Worm (Caenorhabditis elegans) whole organism, L1 larva: ENCODE results near the gene srh-149.
A peak's percentile ranks its signal among the peaks of the same experiment; 100 is the strongest.

Source experiments
- C16A3.4 ChIP-seq: fragments of 150-350 bp; optimal IDR thresholded peaks from 2 replicates; lab custom pipeline; 2014; ENCODE audit warnings: missing biosample characterization, missing genetic modification characterization
- C34B4.2 ChIP-seq: sonication (generic microtip); optimal IDR thresholded peaks from 2 replicates; lab custom pipeline; 2017; ENCODE audit warnings: mild to moderate bottlenecking, missing genetic modification characterization, missing compliant biosample characterization
- F16B12.6 ChIP-seq: fragments of 150-350 bp; optimal IDR thresholded peaks from 2 replicates; lab custom pipeline; 2014; ENCODE audit warnings: missing biosample characterization, missing genetic modification characterization
- Y116A8C.19 ChIP-seq: sonication (generic microtip); optimal IDR thresholded peaks from 2 replicates; lab custom pipeline; 2016; ENCODE audit warnings: missing compliant biosample characterization, missing genetic modification characterization, borderline replicate concordance
- aha-1 ChIP-seq: fragments of 150-350 bp; optimal IDR thresholded peaks from 2 replicates; lab custom pipeline; 2014; ENCODE audit warnings: missing biosample characterization, missing genetic modification characterization
- alr-1 ChIP-seq: fragments of 200-800 bp; sonication (Bioruptor generic); optimal IDR thresholded peaks from 2 replicates; lab custom pipeline; 2018; ENCODE audit warnings: borderline replicate concordance, mild to moderate bottlenecking, missing genetic modification characterization, missing compliant biosample characterization
- ama-1 ChIP-seq: fragments of 150-350 bp; optimal IDR thresholded peaks from 2 replicates; lab custom pipeline; 2014
- blmp-1 ChIP-seq: fragments of 150-350 bp; optimal IDR thresholded peaks from 2 replicates; lab custom pipeline; 2014; ENCODE audit warnings: missing biosample characterization, missing genetic modification characterization
- ceh-8 ChIP-seq: fragments of 200-800 bp; sonication (Bioruptor generic); optimal IDR thresholded peaks from 2 replicates; lab custom pipeline; 2018; ENCODE audit warnings: mild to moderate bottlenecking, missing genetic modification characterization, moderate library complexity, missing compliant biosample characterization
- ceh-82 ChIP-seq, 3 experiments: fragments of 150-350 bp in 1 of 3; sonication (generic microtip) in 2 of 3; optimal IDR thresholded peaks; 2 replicates each; lab custom pipeline; 2014 to 2017; ENCODE audit warnings: missing biosample characterization in 3 of 3, missing genetic modification characterization in 3 of 3
- efl-1 ChIP-seq, 4 experiments: fragments of 150-350 bp; optimal IDR thresholded peaks in 3 of 4; peaks in 1 of 4; 1 replicate in 1 of 4; 2 replicates in 3 of 4; lab custom pipeline; 2014; ENCODE audit warnings: missing biosample characterization in 2 of 4, missing genetic modification characterization in 2 of 4, missing genetic modification reagents in 2 of 4
- egl-27 ChIP-seq, 2 experiments: fragments of 150-350 bp in 1 of 2; sonication (generic microtip); optimal IDR thresholded peaks; 3 replicates each; lab custom pipeline; 2017 to 2018; ENCODE audit warnings: missing biosample characterization in 2 of 2, missing genetic modification characterization in 2 of 2, missing genetic modification reagents in 2 of 2
- elt-2 ChIP-seq: sonication (generic microtip); optimal IDR thresholded peaks from 2 replicates; lab custom pipeline; 2016; ENCODE audit warnings: missing genetic modification characterization, mild to moderate bottlenecking, inconsistent platforms, missing compliant biosample characterization, missing genetic modification reagents
- elt-3 ChIP-seq, 6 experiments: fragments of 150-350 bp in 1 of 6; sonication (generic microtip); optimal IDR thresholded peaks; 2 replicates each; lab custom pipeline; 2017 to 2018; ENCODE audit warnings: missing biosample characterization in 6 of 6, missing genetic modification characterization in 6 of 6, inconsistent platforms in 1 of 6
- fkh-10 ChIP-seq: sonication (generic microtip); optimal IDR thresholded peaks from 2 replicates; lab custom pipeline; 2017; ENCODE audit warnings: missing biosample characterization, missing genetic modification reagents, missing genetic modification characterization
- fkh-8 ChIP-seq: sonication (generic microtip); optimal IDR thresholded peaks from 2 replicates; lab custom pipeline; 2016; ENCODE audit warnings: mild to moderate bottlenecking, missing genetic modification characterization, missing compliant biosample characterization
- fos-1 ChIP-seq: fragments of 150-350 bp; optimal IDR thresholded peaks from 2 replicates; lab custom pipeline; 2014; ENCODE audit warnings: missing biosample characterization, missing genetic modification characterization
- grh-1 ChIP-seq: fragments of 200-800 bp; sonication (Bioruptor generic); IDR thresholded peaks from 2 replicates; pipeline ENCODE4 v1.3.6; 2022; ENCODE audit warnings: missing genetic modification reagents, missing genetic modification characterization, missing compliant biosample characterization
- hlh-17 ChIP-seq: fragments of 200-800 bp; sonication (Bioruptor generic); optimal IDR thresholded peaks from 2 replicates; lab custom pipeline; 2018; ENCODE audit warnings: missing genetic modification characterization, mild to moderate bottlenecking, missing compliant biosample characterization, moderate library complexity, borderline replicate concordance
- isw-1 ChIP-seq: fragments of 200-800 bp; sonication (Bioruptor generic); IDR thresholded peaks from 2 replicates; pipeline ENCODE4 v1.3.6; 2022; ENCODE audit warnings: missing genetic modification characterization, missing compliant biosample characterization
- lin-14 ChIP-seq: fragments of 200-800 bp; sonication (Bioruptor generic); optimal IDR thresholded peaks from 2 replicates; lab custom pipeline; 2018; ENCODE audit warnings: mild to moderate bottlenecking, missing genetic modification characterization, moderate library complexity, missing compliant biosample characterization
- lin-15B ChIP-seq: fragments of 150-350 bp; sonication (generic microtip); optimal IDR thresholded peaks from 3 replicates; lab custom pipeline; 2014; ENCODE audit warnings: missing biosample characterization, missing genetic modification characterization
- lin-35 ChIP-seq, 2 experiments: fragments of 150-350 bp; optimal IDR thresholded peaks; 2 replicates each; lab custom pipeline; 2014; ENCODE audit warnings: missing biosample characterization in 2 of 2, missing genetic modification characterization in 2 of 2, missing genetic modification reagents in 2 of 2
- lin-39 ChIP-seq: fragments of 150-350 bp; optimal IDR thresholded peaks from 2 replicates; lab custom pipeline; 2014; ENCODE audit warnings: missing biosample characterization, missing genetic modification reagents, missing genetic modification characterization
- lir-3 ChIP-seq: sonication (generic microtip); optimal IDR thresholded peaks from 2 replicates; lab custom pipeline; 2016; ENCODE audit warnings: mild to moderate bottlenecking, missing genetic modification characterization, moderate library complexity, missing compliant biosample characterization; ENCODE audit not compliant: poor library complexity
- lsy-2 ChIP-seq, 2 experiments: fragments of 150-350 bp; optimal IDR thresholded peaks; 2 replicates each; lab custom pipeline; 2014; ENCODE audit warnings: missing biosample characterization in 2 of 2, missing genetic modification characterization in 2 of 2
- mdl-1 ChIP-seq, 2 experiments: fragments of 150-350 bp; optimal IDR thresholded peaks; 2 replicates each; lab custom pipeline; 2014 to 2017; ENCODE audit warnings: missing biosample characterization in 2 of 2, missing genetic modification characterization in 2 of 2, inconsistent platforms in 1 of 2
- mep-1 ChIP-seq: fragments of 150-350 bp; optimal IDR thresholded peaks from 2 replicates; lab custom pipeline; 2014; ENCODE audit warnings: missing biosample characterization, missing genetic modification characterization
- nhr-11 ChIP-seq: fragments of 150-350 bp; optimal IDR thresholded peaks from 2 replicates; lab custom pipeline; 2014; ENCODE audit warnings: missing biosample characterization, missing genetic modification characterization
- nhr-12 ChIP-seq: sonication (generic microtip); optimal IDR thresholded peaks from 2 replicates; lab custom pipeline; 2017; ENCODE audit warnings: missing biosample characterization, missing genetic modification characterization
- nhr-19 ChIP-seq: fragments of 200-800 bp; sonication (Bioruptor generic); conservative IDR thresholded peaks from 2 replicates; pipeline ENCODE4 v1.3.6; 2022; ENCODE audit warnings: missing genetic modification characterization, missing compliant biosample characterization
- nhr-28 ChIP-seq: fragments of 150-350 bp; optimal IDR thresholded peaks from 2 replicates; lab custom pipeline; 2014; ENCODE audit warnings: missing biosample characterization, missing genetic modification characterization
- nhr-47 ChIP-seq: sonication (generic microtip); optimal IDR thresholded peaks from 2 replicates; lab custom pipeline; 2016; ENCODE audit warnings: mild to moderate bottlenecking, missing genetic modification characterization, moderate library complexity, missing compliant biosample characterization
- nhr-71 ChIP-seq: sonication (generic microtip); optimal IDR thresholded peaks from 2 replicates; lab custom pipeline; 2016; ENCODE audit warnings: mild to moderate bottlenecking, missing genetic modification characterization, moderate library complexity, missing compliant biosample characterization
- nhr-90 ChIP-seq: sonication (generic microtip); optimal IDR thresholded peaks from 2 replicates; lab custom pipeline; 2016; ENCODE audit warnings: mild to moderate bottlenecking, missing genetic modification characterization, missing compliant biosample characterization; ENCODE audit not compliant: poor library complexity
- pax-3 ChIP-seq: fragments of 200-800 bp; sonication (Bioruptor generic); optimal IDR thresholded peaks from 2 replicates; lab custom pipeline; 2018; ENCODE audit warnings: mild to moderate bottlenecking, missing genetic modification characterization, moderate library complexity, missing compliant biosample characterization
- pqm-1 ChIP-seq: sonication (generic microtip); optimal IDR thresholded peaks from 3 replicates; lab custom pipeline; 2017; ENCODE audit warnings: missing biosample characterization, missing genetic modification characterization
- rnt-1 ChIP-seq: sonication (generic microtip); optimal IDR thresholded peaks from 2 replicates; lab custom pipeline; 2016; ENCODE audit warnings: mild to moderate bottlenecking, missing genetic modification characterization, moderate library complexity, missing compliant biosample characterization
- skn-1 ChIP-seq: fragments of 150-350 bp; optimal IDR thresholded peaks from 2 replicates; lab custom pipeline; 2014; ENCODE audit warnings: missing biosample characterization, missing genetic modification characterization
- snpc-4 ChIP-seq: fragments of 150-350 bp; optimal IDR thresholded peaks from 2 replicates; lab custom pipeline; 2014; ENCODE audit warnings: missing biosample characterization, missing genetic modification characterization
- sup-37 ChIP-seq: fragments of 200-800 bp; sonication (Bioruptor generic); optimal IDR thresholded peaks from 2 replicates; lab custom pipeline; 2018; ENCODE audit warnings: mild to moderate bottlenecking, missing genetic modification characterization, missing compliant biosample characterization
- swsn-7 ChIP-seq: sonication (generic microtip); optimal IDR thresholded peaks from 2 replicates; lab custom pipeline; 2016; ENCODE audit warnings: missing genetic modification characterization, missing compliant biosample characterization
- tbx-2 ChIP-seq: sonication (generic microtip); optimal IDR thresholded peaks from 2 replicates; lab custom pipeline; 2016; ENCODE audit warnings: missing genetic modification characterization, missing compliant biosample characterization
- unc-30 ChIP-seq: sonication (generic microtip); optimal IDR thresholded peaks from 2 replicates; lab custom pipeline; 2017; ENCODE audit warnings: missing biosample characterization, missing genetic modification characterization
- unc-98 ChIP-seq: fragments of 200-800 bp; sonication (Bioruptor generic); IDR thresholded peaks from 2 replicates; pipeline ENCODE4 v1.3.6; 2022; ENCODE audit warnings: missing genetic modification characterization, missing compliant biosample characterization
- vab-15 ChIP-seq: sonication (generic microtip); optimal IDR thresholded peaks from 2 replicates; lab custom pipeline; 2017; ENCODE audit warnings: missing genotype, mild to moderate bottlenecking, missing genetic modification characterization, missing compliant biosample characterization
- zag-1 ChIP-seq: fragments of 150-350 bp; optimal IDR thresholded peaks from 2 replicates; lab custom pipeline; 2014; ENCODE audit warnings: missing biosample characterization, missing genetic modification characterization
- zip-4 ChIP-seq: fragments of 200-800 bp; sonication (Bioruptor generic); optimal IDR thresholded peaks from 2 replicates; lab custom pipeline; 2018; ENCODE audit warnings: mild to moderate bottlenecking, missing genetic modification characterization, moderate library complexity, missing compliant biosample characterization
- ztf-11 ChIP-seq, 2 experiments: sonication (generic microtip); optimal IDR thresholded peaks; 2 replicates each; lab custom pipeline; 2016 to 2017; ENCODE audit warnings: missing genetic modification characterization in 2 of 2, missing biosample characterization in 1 of 2, missing compliant biosample characterization in 1 of 2

Gene srh-149

ce11 chrV:15876308-15876707 is 35.3 kb upstream of the srh-149 start, which contains the start of gene nhr-102:
Gene nhr-102, minus strand, starts transcription at chrV:15876408.
- no peak for TF ChIP-seq aha-1 (tag; lab: Kevin White, UChicago)
- no peak for TF ChIP-seq lin-39 (tag; lab: Kevin White, UChicago)

DNA sequence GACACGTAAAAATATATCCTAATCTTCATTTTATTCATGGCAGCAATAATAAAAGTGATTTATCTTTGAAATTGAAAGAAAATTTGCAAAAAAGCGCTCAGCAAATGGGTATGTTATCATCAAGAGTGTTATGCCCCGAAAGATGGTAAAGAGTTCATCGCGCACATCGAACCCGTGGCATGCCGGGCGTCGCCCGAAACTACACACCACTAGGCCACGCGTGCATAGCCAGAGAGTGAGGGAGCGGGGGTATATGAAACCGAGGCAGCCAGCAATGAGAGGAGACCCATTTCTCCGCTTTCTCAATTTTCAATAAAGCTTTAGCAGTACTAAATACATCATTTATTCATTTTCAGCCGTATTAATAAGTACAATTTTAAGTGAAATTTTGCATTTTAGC is 32.8 kb upstream of the srh-149 start:
- TF ChIP-seq ama-1 (no peak), lin-14 (GFP tag; lab: Kevin White, UChicago) (no peak), ceh-82 (tag; optimal IDR thresholded peaks at IDR 0.05; lab: Kevin White, UChicago) (peak; percentile 22 to 85 (median 71)), nhr-28 (no peak), F16B12.6 (tag; lab: Kevin White, UChicago) (no peak), nhr-71 (tag; lab: Kevin White, UChicago) (peak; percentile 76), unc-98 (GFP tag; lab: Robert Waterston, UW) (no peak), isw-1 (GFP tag; lab: Robert Waterston, UW) (peak; percentile 38), mdl-1 (tag; optimal IDR thresholded peaks at IDR 0.05; lab: Kevin White, UChicago) (peak in 1 of 2 experiments; percentile 76), zip-4 (peak; percentile 18), fos-1 (tag; lab: Kevin White, UChicago) (peak; percentile 48), fkh-8 (peak; percentile 86), egl-27 (tag; optimal IDR thresholded peaks at IDR 0.05; lab: Kevin White, UChicago) (no peak), skn-1 (peak; percentile 84), fkh-10 (GFP tag; lab: Kevin White, UChicago) (peak; percentile 34), C34B4.2 (no peak), nhr-11 (tag; lab: Kevin White, UChicago) (no peak), alr-1 (tag; lab: Kevin White, UChicago) (no peak), zag-1 (tag; lab: Kevin White, UChicago) (no peak), elt-3 (tag; optimal IDR thresholded peaks at IDR 0.05; lab: Kevin White, UChicago) (peak in 1 of 6 experiments; percentile 29), vab-15 (tag; lab: Kevin White, UChicago) (no peak), efl-1 (optimal IDR thresholded peaks at IDR 0.05; lab: Kevin White, UChicago) (peak; percentile 52 to 66), efl-1 (GFP tag; optimal IDR thresholded peaks at IDR 0.05 in 1 of 2; lab: Kevin White, UChicago) (peak; percentile 51 to 96), snpc-4 (tag; lab: Kevin White, UChicago) (peak; percentile 66), lin-39 (tag; lab: Kevin White, UChicago) (no peak), tbx-2 (peak; percentile 56), mep-1 (peak; percentile 61), Y116A8C.19 (tag; lab: Kevin White, UChicago) (no peak), lir-3 (tag; lab: Kevin White, UChicago) (peak; percentile 8), grh-1 (peak; percentile 25; the same call in 1 of the 2 replicates), pqm-1 (no peak), elt-2 (tag; lab: Kevin White, UChicago) (peak; percentile 59), swsn-7 (peak; percentile 69), pax-3 (tag; lab: Kevin White, UChicago) (peak; percentile 58), nhr-47 (tag; lab: Kevin White, UChicago) (peak; percentile 81), nhr-90 (tag; lab: Kevin White, UChicago) (peak; percentile 76), hlh-17 (GFP tag; lab: Kevin White, UChicago) (no peak), blmp-1 (tag; lab: Kevin White, UChicago) (no peak), sup-37 (GFP tag; lab: Kevin White, UChicago) (peak; percentile 22), lin-15B (tag; lab: Kevin White, UChicago) (no peak), rnt-1 (tag; lab: Kevin White, UChicago) (peak; percentile 78), ztf-11 (tag; optimal IDR thresholded peaks at IDR 0.05; lab: Kevin White, UChicago) (peak in 1 of 2 experiments; percentile 34), nhr-12 (tag; lab: Kevin White, UChicago) (peak; percentile 12), unc-30 (no peak), ceh-8 (GFP tag; lab: Kevin White, UChicago) (peak; percentile 57), aha-1 (tag; lab: Kevin White, UChicago) (no peak), C16A3.4 (tag; lab: Kevin White, UChicago) (peak; percentile 78), lin-35 (GFP tag; optimal IDR thresholded peaks at IDR 0.05; lab: Kevin White, UChicago) (peak; percentile 52 to 82), nhr-19 (peak; percentile 66), lsy-2 (tag; optimal IDR thresholded peaks at IDR 0.05; lab: Kevin White, UChicago) (peak; percentile 48 to 63)
